Fruit fly (Drosophila melanogaster) whole organism, prepupa: Measurements from ENCODE around the gene Cyp313a2.
A peak's percentile ranks its signal among the peaks of the same experiment; 100 is the strongest.

Experiments
- Blimp-1 ChIP-seq: fragments of 200-800 bp; sonication (Bioruptor generic); optimal IDR thresholded peaks from 3 replicates; lab custom pipeline; 2017; ENCODE audit warnings: missing biosample characterization, missing genetic modification characterization, mild to moderate bottlenecking, moderate library complexity, missing genetic modification reagents
- CG11294 ChIP-seq: fragments of 200-800 bp; sonication (Bioruptor generic); IDR thresholded peaks from 2 replicates; pipeline ENCODE4 v1.3.6; 2022; ENCODE audit warnings: missing biosample characterization, missing genetic modification characterization
- CG1621 ChIP-seq: fragments of 200-800 bp; sonication (Bioruptor generic); optimal IDR thresholded peaks from 3 replicates; lab custom pipeline; 2018; ENCODE audit warnings: missing biosample characterization, mild to moderate bottlenecking, missing genetic modification characterization
- CG16779 ChIP-seq: fragments of 200-800 bp; sonication (Bioruptor generic); optimal IDR thresholded peaks from 3 replicates; lab custom pipeline; 2017; ENCODE audit warnings: missing biosample characterization, mild to moderate bottlenecking, missing genetic modification characterization
- CG3032 ChIP-seq: fragments of 200-800 bp; optimal IDR thresholded peaks from 2 replicates; lab custom pipeline; 2019; ENCODE audit warnings: missing biosample characterization, mild to moderate bottlenecking, missing genetic modification characterization, moderate library complexity
- CG31627 ChIP-seq: fragments of 200-800 bp; sonication (Bioruptor generic); optimal IDR thresholded peaks from 3 replicates; lab custom pipeline; 2016; ENCODE audit warnings: missing biosample characterization, missing genetic modification characterization
- CG32006 ChIP-seq: fragments of 200-800 bp; sonication (Bioruptor generic); optimal IDR thresholded peaks from 3 replicates; lab custom pipeline; 2017; ENCODE audit warnings: missing biosample characterization, mild to moderate bottlenecking, missing genetic modification characterization
- CG34406 ChIP-seq: fragments of 200-800 bp; sonication (Bioruptor generic); optimal IDR thresholded peaks from 3 replicates; lab custom pipeline; 2016; ENCODE audit warnings: missing biosample characterization, missing genetic modification characterization
- CG3919 ChIP-seq: fragments of 200-800 bp; sonication (Bioruptor generic); optimal IDR thresholded peaks from 3 replicates; lab custom pipeline; 2016; ENCODE audit warnings: missing biosample characterization, missing genetic modification characterization
- CG6163 ChIP-seq: fragments of 200-800 bp; sonication (Bioruptor generic); IDR thresholded peaks from 3 replicates; pipeline ENCODE4 v1.3.6; 2022; ENCODE audit warnings: missing biosample characterization, missing genetic modification characterization
- CG6276 ChIP-seq: fragments of 200-800 bp; sonication (Bioruptor generic); optimal IDR thresholded peaks from 2 replicates; lab custom pipeline; 2017; ENCODE audit warnings: missing biosample characterization, mild to moderate bottlenecking, missing genetic modification characterization
- CG6792 ChIP-seq: fragments of 200-800 bp; sonication (Bioruptor generic); optimal IDR thresholded peaks from 3 replicates; lab custom pipeline; 2016; ENCODE audit warnings: missing biosample characterization, missing genetic modification characterization
- CG6854 ChIP-seq: fragments of 200-800 bp; sonication (Bioruptor generic); optimal IDR thresholded peaks from 2 replicates; lab custom pipeline; 2017; ENCODE audit warnings: missing biosample characterization, mild to moderate bottlenecking, missing genetic modification characterization
- CG7368 ChIP-seq: fragments of 200-800 bp; sonication (Bioruptor generic); optimal IDR thresholded peaks from 3 replicates; lab custom pipeline; 2016; ENCODE audit warnings: missing biosample characterization, missing genetic modification characterization
- CG8632 ChIP-seq: fragments of 200-800 bp; sonication (Bioruptor generic); optimal IDR thresholded peaks from 3 replicates; lab custom pipeline; 2016; ENCODE audit warnings: missing biosample characterization, missing genetic modification characterization
- CG9139 ChIP-seq: fragments of 200-800 bp; sonication (Bioruptor generic); optimal IDR thresholded peaks from 3 replicates; lab custom pipeline; 2017; ENCODE audit warnings: missing biosample characterization, mild to moderate bottlenecking, missing genetic modification characterization
- Eip78C ChIP-seq: fragments of 200-800 bp; sonication (Bioruptor generic); peaks from one replicate; lab custom pipeline; 2016; ENCODE audit warnings: missing biosample characterization, missing genetic modification characterization
- Eip93F ChIP-seq: fragments of 200-800 bp; sonication (Bioruptor generic); optimal IDR thresholded peaks from 2 replicates; lab custom pipeline; 2016; ENCODE audit warnings: missing biosample characterization, mild to moderate bottlenecking, missing genetic modification characterization
- Hr39 ChIP-seq: fragments of 200-800 bp; sonication (Bioruptor generic); optimal IDR thresholded peaks from 2 replicates; lab custom pipeline; 2016; ENCODE audit warnings: missing biosample characterization, missing genetic modification characterization
- Hr4 ChIP-seq: fragments of 200-800 bp; sonication (Bioruptor generic); optimal IDR thresholded peaks from 3 replicates; lab custom pipeline; 2016; ENCODE audit warnings: missing biosample characterization, missing genetic modification characterization
- Lpt ChIP-seq: fragments of 200-800 bp; sonication (Bioruptor generic); optimal IDR thresholded peaks from 3 replicates; lab custom pipeline; 2016; ENCODE audit warnings: missing biosample characterization, missing genetic modification characterization
- Met ChIP-seq: fragments of 200-800 bp; sonication (Bioruptor generic); optimal IDR thresholded peaks from 3 replicates; lab custom pipeline; 2016; ENCODE audit warnings: missing biosample characterization, missing genetic modification characterization
- OdsH ChIP-seq: fragments of 200-800 bp; sonication (Bioruptor generic); optimal IDR thresholded peaks from 3 replicates; lab custom pipeline; 2016; ENCODE audit warnings: missing biosample characterization, missing genetic modification characterization
- Smox ChIP-seq: fragments of 200-800 bp; sonication (Bioruptor generic); optimal IDR thresholded peaks from 3 replicates; lab custom pipeline; 2016; ENCODE audit warnings: missing biosample characterization, missing genetic modification characterization
- Sox102F ChIP-seq: fragments of 200-800 bp; sonication (Bioruptor generic); optimal IDR thresholded peaks from 2 replicates; lab custom pipeline; 2016; ENCODE audit warnings: missing biosample characterization, mild to moderate bottlenecking, missing genetic modification characterization
- dac ChIP-seq: fragments of 200-800 bp; sonication (Bioruptor generic); optimal IDR thresholded peaks from 2 replicates; lab custom pipeline; 2017; ENCODE audit warnings: missing biosample characterization, mild to moderate bottlenecking, missing genetic modification characterization
- eg ChIP-seq: fragments of 200-800 bp; sonication (Bioruptor generic); IDR thresholded peaks from 3 replicates; pipeline ENCODE4 v1.3.6; 2022; ENCODE audit warnings: missing biosample characterization, missing genetic modification characterization
- esn ChIP-seq: fragments of 200-800 bp; sonication (Bioruptor generic); optimal IDR thresholded peaks from 2 replicates; lab custom pipeline; 2016; ENCODE audit warnings: missing biosample characterization, mild to moderate bottlenecking, missing genetic modification characterization, moderate library complexity
- fd59A ChIP-seq: fragments of 200-800 bp; sonication (Bioruptor generic); optimal IDR thresholded peaks from 2 replicates; lab custom pipeline; 2017; ENCODE audit warnings: missing biosample characterization, mild to moderate bottlenecking, missing genetic modification characterization, missing genetic modification reagents
- fd85E ChIP-seq: fragments of 200-800 bp; sonication (Bioruptor generic); optimal IDR thresholded peaks from 3 replicates; lab custom pipeline; 2016; ENCODE audit warnings: missing biosample characterization, missing genetic modification characterization
- fkh ChIP-seq: fragments of 200-800 bp; sonication (Bioruptor generic); optimal IDR thresholded peaks from 3 replicates; lab custom pipeline; 2017; ENCODE audit warnings: missing biosample characterization, mild to moderate bottlenecking, missing genetic modification characterization, moderate library complexity
- net ChIP-seq: fragments of 200-800 bp; sonication (Bioruptor generic); optimal IDR thresholded peaks from 3 replicates; lab custom pipeline; 2016; ENCODE audit warnings: missing biosample characterization, missing genetic modification characterization
- pdm3 ChIP-seq: fragments of 200-800 bp; sonication (Bioruptor generic); optimal IDR thresholded peaks from 3 replicates; lab custom pipeline; 2016; ENCODE audit warnings: missing biosample characterization, missing genetic modification characterization
- salr ChIP-seq, 2 experiments: fragments of 200-800 bp; sonication (Bioruptor generic); optimal IDR thresholded peaks; 3 replicates each; lab custom pipeline; 2016 to 2018; ENCODE audit warnings: missing biosample characterization in 2 of 2, missing genetic modification characterization in 2 of 2, mild to moderate bottlenecking in 1 of 2
- svp ChIP-seq: fragments of 200-800 bp; sonication (Bioruptor generic); peaks from one replicate; lab custom pipeline; 2016; ENCODE audit warnings: missing biosample characterization, missing genetic modification characterization
- topi ChIP-seq: fragments of 200-800 bp; sonication (Bioruptor generic); optimal IDR thresholded peaks from 3 replicates; lab custom pipeline; 2016; ENCODE audit warnings: missing biosample characterization, missing genetic modification characterization
- vri ChIP-seq: fragments of 200-800 bp; sonication (Bioruptor generic); optimal IDR thresholded peaks from 3 replicates; lab custom pipeline; 2016; ENCODE audit warnings: missing biosample characterization, mild to moderate bottlenecking, missing genetic modification characterization

Cyp313a2 gene

dm6 chr3R:12248243-12248642 lies 11.5 kb upstream of the Cyp313a2 start:
- no peak for TF ChIP-seq esn (GFP tag; lab: Kevin White, UChicago)
- no peak for TF ChIP-seq fd59A
- no peak for TF ChIP-seq Eip78C
- TF ChIP-seq Blimp-1 (GFP tag; lab: Kevin White, UChicago) = no peak
- TF ChIP-seq Sox102F (GFP tag; lab: Kevin White, UChicago) = no peak
- no peak for TF ChIP-seq pdm3 (GFP tag; lab: Kevin White, UChicago)
- TF ChIP-seq topi (GFP tag; lab: Kevin White, UChicago) = no peak
- TF ChIP-seq fd85E (GFP tag; lab: Kevin White, UChicago) = no peak
- TF ChIP-seq CG6792 (GFP tag; lab: Kevin White, UChicago) = no peak
- no peak for TF ChIP-seq net (GFP tag; lab: Kevin White, UChicago)
- no peak for TF ChIP-seq dac (GFP tag; lab: Kevin White, UChicago)
- TF ChIP-seq CG34406 (GFP tag; lab: Kevin White, UChicago) = no peak
- no peak for TF ChIP-seq CG9139 (GFP tag; lab: Kevin White, UChicago)
- TF ChIP-seq OdsH (GFP tag; lab: Kevin White, UChicago) = no peak
- TF ChIP-seq CG32006 (GFP tag; lab: Kevin White, UChicago) = no peak
- TF ChIP-seq eg (GFP tag; lab: Robert Waterston, UW) = no peak
- TF ChIP-seq CG7368 (GFP tag; lab: Kevin White, UChicago) = no peak
- TF ChIP-seq CG1621 (tag; lab: Kevin White, UChicago) = no peak
- no peak for TF ChIP-seq CG8632 (GFP tag; lab: Kevin White, UChicago)
- TF ChIP-seq Hr39 (GFP tag; lab: Kevin White, UChicago) = no peak

dm6 chr3R:12244468-12245060 lies 7.9 kb upstream of the Cyp313a2 start:
- no peak for TF ChIP-seq Eip93F
- TF ChIP-seq CG6163 (GFP tag; lab: Robert Waterston, UW) = no peak; the same call in 2 of the 3 replicates
- TF ChIP-seq svp (GFP tag; lab: Kevin White, UChicago) = peak; percentile 99
- TF ChIP-seq topi (GFP tag; lab: Kevin White, UChicago) = peak; percentile 4
- no peak for TF ChIP-seq Met
- no peak for TF ChIP-seq salr (GFP tag; optimal IDR thresholded peaks at IDR 0.05; lab: Kevin White, UChicago)
- TF ChIP-seq fkh (GFP tag; lab: Kevin White, UChicago) = peak; percentile 78
- TF ChIP-seq Smox (GFP tag; lab: Kevin White, UChicago) = no peak
- peak; percentile 15 for TF ChIP-seq net (GFP tag; lab: Kevin White, UChicago)
- no peak for TF ChIP-seq Sox102F (GFP tag; lab: Kevin White, UChicago)
- peak; percentile 51; the same call in 1 of the 3 replicates for TF ChIP-seq eg (GFP tag; lab: Robert Waterston, UW)
- TF ChIP-seq CG6276 (GFP tag; lab: Kevin White, UChicago) = peak; percentile 27
- no peak for TF ChIP-seq Lpt (GFP tag; lab: Kevin White, UChicago)
- TF ChIP-seq CG3919 (GFP tag; lab: Kevin White, UChicago) = peak; percentile 14
- no peak for TF ChIP-seq CG6854
- no peak for TF ChIP-seq fd85E (GFP tag; lab: Kevin White, UChicago)
- TF ChIP-seq CG32006 (GFP tag; lab: Kevin White, UChicago) = no peak
- TF ChIP-seq, all 60 proteins: peak for 7

dm6 chr3R:12239166-12239565 lies 2.5 kb upstream of the Cyp313a2 start, which contains the start of gene Cyp313a3:
TSS of gene Cyp313a3 (minus strand) at chr3R:12239266.
- TF ChIP-seq OdsH (GFP tag; lab: Kevin White, UChicago) (no peak), CG11294 (GFP tag; lab: Robert Waterston, UW) (no peak), fkh (GFP tag; lab: Kevin White, UChicago) (no peak), Hr4 (GFP tag; lab: Kevin White, UChicago) (no peak), CG3032 (tag; lab: Kevin White, UChicago) (no peak), esn (GFP tag; lab: Kevin White, UChicago) (no peak), CG31627 (GFP tag; lab: Kevin White, UChicago) (no peak), net (GFP tag; lab: Kevin White, UChicago) (no peak), CG8632 (GFP tag; lab: Kevin White, UChicago) (no peak), fd85E (GFP tag; lab: Kevin White, UChicago) (no peak), CG16779 (tag; lab: Kevin White, UChicago) (no peak), CG6276 (GFP tag; lab: Kevin White, UChicago) (no peak), CG9139 (GFP tag; lab: Kevin White, UChicago) (no peak), Sox102F (GFP tag; lab: Kevin White, UChicago) (no peak), topi (GFP tag; lab: Kevin White, UChicago) (no peak), CG34406 (GFP tag; lab: Kevin White, UChicago) (no peak), vri (GFP tag; lab: Kevin White, UChicago) (no peak)
